Worm (Caenorhabditis elegans) whole organism, L4/young adult: ENCODE measurements around the gene T07A9.15.

ENCODE experiments used
- dao-5 ChIP-seq: sonication (generic microtip); optimal IDR thresholded peaks from 2 replicates; lab custom pipeline; 2016; ENCODE audit warnings: missing genotype, missing genetic modification characterization, moderate library complexity, missing compliant biosample characterization
- him-1 ChIP-seq: sonication (generic microtip); optimal IDR thresholded peaks from 2 replicates; lab custom pipeline; 2016; ENCODE audit warnings: missing genotype, missing genetic modification reagents, missing genetic modification characterization, missing compliant biosample characterization

ce11 chrIV:425052-425451, 31.7 kb upstream of the T07A9.15 start, which contains the start of gene daf-18:
- TF ChIP-seq dao-5, result no peak
- no peak for TF ChIP-seq him-1 (tag; lab: Kevin White, UChicago)
